Worm (Caenorhabditis elegans) whole organism, L1 larva: ENCODE results near the gene K09F6.6.

Experiments used
- C16A3.4 ChIP-seq: fragments of 150-350 bp; optimal IDR thresholded peaks from 2 replicates; lab custom pipeline; 2014; ENCODE audit warnings: missing biosample characterization, missing genetic modification characterization
- C34B4.2 ChIP-seq: sonication (generic microtip); optimal IDR thresholded peaks from 2 replicates; lab custom pipeline; 2017; ENCODE audit warnings: mild to moderate bottlenecking, missing genetic modification characterization, missing compliant biosample characterization
- F16B12.6 ChIP-seq: fragments of 150-350 bp; optimal IDR thresholded peaks from 2 replicates; lab custom pipeline; 2014; ENCODE audit warnings: missing biosample characterization, missing genetic modification characterization
- Y116A8C.19 ChIP-seq: sonication (generic microtip); optimal IDR thresholded peaks from 2 replicates; lab custom pipeline; 2016; ENCODE audit warnings: missing compliant biosample characterization, missing genetic modification characterization, borderline replicate concordance
- alr-1 ChIP-seq: fragments of 200-800 bp; sonication (Bioruptor generic); optimal IDR thresholded peaks from 2 replicates; lab custom pipeline; 2018; ENCODE audit warnings: borderline replicate concordance, mild to moderate bottlenecking, missing genetic modification characterization, missing compliant biosample characterization
- aly-2 ChIP-seq: fragments of 150-350 bp; optimal IDR thresholded peaks from 2 replicates; lab custom pipeline; 2014; ENCODE audit warnings: missing biosample characterization, missing genetic modification characterization
- ceh-82 ChIP-seq, 3 experiments: fragments of 150-350 bp in 1 of 3; sonication (generic microtip) in 2 of 3; optimal IDR thresholded peaks; 2 replicates each; lab custom pipeline; 2014 to 2017; ENCODE audit warnings: missing biosample characterization in 3 of 3, missing genetic modification characterization in 3 of 3
- ceh-88 ChIP-seq: fragments of 200-800 bp; sonication (Bioruptor generic); IDR thresholded peaks from 2 replicates; pipeline ENCODE4 v1.3.6; 2022; ENCODE audit warnings: missing genetic modification characterization, missing compliant biosample characterization
- ces-1 ChIP-seq: fragments of 150-350 bp; optimal IDR thresholded peaks from 2 replicates; lab custom pipeline; 2014; ENCODE audit warnings: missing biosample characterization, missing genetic modification reagents, missing genetic modification characterization
- efl-1 ChIP-seq, 4 experiments: fragments of 150-350 bp; optimal IDR thresholded peaks in 3 of 4; peaks in 1 of 4; 1 replicate in 1 of 4; 2 replicates in 3 of 4; lab custom pipeline; 2014; ENCODE audit warnings: missing biosample characterization in 2 of 4, missing genetic modification characterization in 2 of 4, missing genetic modification reagents in 2 of 4
- egl-13 ChIP-seq: sonication (generic microtip); optimal IDR thresholded peaks from 2 replicates; lab custom pipeline; 2016; ENCODE audit warnings: missing genotype, missing genetic modification reagents, missing genetic modification characterization, missing compliant biosample characterization
- egl-27 ChIP-seq, 2 experiments: fragments of 150-350 bp in 1 of 2; sonication (generic microtip); optimal IDR thresholded peaks; 3 replicates each; lab custom pipeline; 2017 to 2018; ENCODE audit warnings: missing biosample characterization in 2 of 2, missing genetic modification characterization in 2 of 2, missing genetic modification reagents in 2 of 2
- elt-2 ChIP-seq: sonication (generic microtip); optimal IDR thresholded peaks from 2 replicates; lab custom pipeline; 2016; ENCODE audit warnings: missing genetic modification characterization, mild to moderate bottlenecking, inconsistent platforms, missing compliant biosample characterization, missing genetic modification reagents
- ets-5 ChIP-seq: fragments of 200-800 bp; sonication (Bioruptor generic); IDR thresholded peaks from 2 replicates; pipeline ENCODE4 v1.3.6; 2022; ENCODE audit warnings: missing genetic modification characterization, missing compliant biosample characterization
- hlh-17 ChIP-seq: fragments of 200-800 bp; sonication (Bioruptor generic); optimal IDR thresholded peaks from 2 replicates; lab custom pipeline; 2018; ENCODE audit warnings: missing genetic modification characterization, mild to moderate bottlenecking, missing compliant biosample characterization, moderate library complexity, borderline replicate concordance
- irx-1 ChIP-seq: sonication (generic microtip); optimal IDR thresholded peaks from 2 replicates; lab custom pipeline; 2016; ENCODE audit warnings: missing genetic modification characterization, missing compliant biosample characterization
- isw-1 ChIP-seq: fragments of 200-800 bp; sonication (Bioruptor generic); IDR thresholded peaks from 2 replicates; pipeline ENCODE4 v1.3.6; 2022; ENCODE audit warnings: missing genetic modification characterization, missing compliant biosample characterization
- lsy-2 ChIP-seq, 2 experiments: fragments of 150-350 bp; optimal IDR thresholded peaks; 2 replicates each; lab custom pipeline; 2014; ENCODE audit warnings: missing biosample characterization in 2 of 2, missing genetic modification characterization in 2 of 2
- nhr-19 ChIP-seq: fragments of 200-800 bp; sonication (Bioruptor generic); conservative IDR thresholded peaks from 2 replicates; pipeline ENCODE4 v1.3.6; 2022; ENCODE audit warnings: missing genetic modification characterization, missing compliant biosample characterization
- nhr-71 ChIP-seq: sonication (generic microtip); optimal IDR thresholded peaks from 2 replicates; lab custom pipeline; 2016; ENCODE audit warnings: mild to moderate bottlenecking, missing genetic modification characterization, moderate library complexity, missing compliant biosample characterization
- pqm-1 ChIP-seq: sonication (generic microtip); optimal IDR thresholded peaks from 3 replicates; lab custom pipeline; 2017; ENCODE audit warnings: missing biosample characterization, missing genetic modification characterization
- snpc-4 ChIP-seq: fragments of 150-350 bp; optimal IDR thresholded peaks from 2 replicates; lab custom pipeline; 2014; ENCODE audit warnings: missing biosample characterization, missing genetic modification characterization
- sox-4 ChIP-seq: sonication (generic microtip); optimal IDR thresholded peaks from 2 replicates; lab custom pipeline; 2016; ENCODE audit warnings: missing genetic modification characterization, missing compliant biosample characterization
- tlp-1 ChIP-seq: fragments of 150-350 bp; optimal IDR thresholded peaks from 2 replicates; lab custom pipeline; 2014; ENCODE audit warnings: missing biosample characterization, missing genetic modification characterization
- unc-30 ChIP-seq: sonication (generic microtip); optimal IDR thresholded peaks from 2 replicates; lab custom pipeline; 2017; ENCODE audit warnings: missing biosample characterization, missing genetic modification characterization
- unc-62 ChIP-seq: fragments of 150-350 bp; optimal IDR thresholded peaks from 2 replicates; lab custom pipeline; 2014; ENCODE audit warnings: missing biosample characterization, missing genetic modification reagents, missing genetic modification characterization
- unc-86 ChIP-seq: sonication (generic microtip); optimal IDR thresholded peaks from 2 replicates; lab custom pipeline; 2016; ENCODE audit warnings: missing genetic modification characterization, missing compliant biosample characterization
- unc-98 ChIP-seq: fragments of 200-800 bp; sonication (Bioruptor generic); IDR thresholded peaks from 2 replicates; pipeline ENCODE4 v1.3.6; 2022; ENCODE audit warnings: missing genetic modification characterization, missing compliant biosample characterization
- vab-15 ChIP-seq: sonication (generic microtip); optimal IDR thresholded peaks from 2 replicates; lab custom pipeline; 2017; ENCODE audit warnings: missing genotype, mild to moderate bottlenecking, missing genetic modification characterization, missing compliant biosample characterization
- ztf-4 ChIP-seq: fragments of 150-350 bp; optimal IDR thresholded peaks from 2 replicates; lab custom pipeline; 2014; ENCODE audit warnings: missing biosample characterization, missing genetic modification characterization

The K09F6.6 gene

ce11 chrII:2279263-2279662 is at the start of gene K09F6.6:
TSS of gene K09F6.6 (minus strand) at chrII:2279305.
- TF ChIP-seq ceh-82 (tag; optimal IDR thresholded peaks at IDR 0.05; lab: Kevin White, UChicago) (no peak), ets-5 (no peak), irx-1 (no peak), nhr-71 (no peak), unc-62 (GFP tag; lab: Kevin White, UChicago) (no peak), lsy-2 (tag; optimal IDR thresholded peaks at IDR 0.05; lab: Kevin White, UChicago) (no peak), egl-27 (tag; optimal IDR thresholded peaks at IDR 0.05; lab: Kevin White, UChicago) (no peak), nhr-19 (GFP tag; lab: Robert Waterston, UW) (no peak), aly-2 (tag; lab: Kevin White, UChicago) (no peak), elt-2 (tag; lab: Kevin White, UChicago) (no peak), ceh-88 (no peak), tlp-1 (no peak), unc-98 (GFP tag; lab: Robert Waterston, UW) (no peak), unc-30 (tag; lab: Kevin White, UChicago) (no peak), Y116A8C.19 (tag; lab: Kevin White, UChicago) (no peak), pqm-1 (tag; lab: Kevin White, UChicago) (no peak), sox-4 (tag; lab: Kevin White, UChicago) (no peak), egl-13 (tag; lab: Kevin White, UChicago) (no peak), C34B4.2 (tag; lab: Kevin White, UChicago) (no peak), isw-1 (GFP tag; lab: Robert Waterston, UW) (no peak)

ce11 chrII:2324956-2325355 is 45.9 kb upstream of the K09F6.6 start, which contains the start of gene ZK1240.11:
TSS of gene ZK1240.11 (plus strand) at chrII:2325256.
- TF ChIP-seq efl-1 (optimal IDR thresholded peaks at IDR 0.05; lab: Kevin White, UChicago), result no peak
- peak in 1 of 2 experiments; percentile 25 for TF ChIP-seq efl-1 (GFP tag; optimal IDR thresholded peaks at IDR 0.05 in 1 of 2; lab: Kevin White, UChicago)
- no peak for TF ChIP-seq vab-15

- TF ChIP-seq ces-1 (GFP tag; lab: Kevin White, UChicago), result no peak
- peak; percentile 49 for TF ChIP-seq pqm-1 (tag; lab: Kevin White, UChicago)
- peak; percentile 74 for TF ChIP-seq elt-2 (tag; lab: Kevin White, UChicago)
- TF ChIP-seq snpc-4 (tag; lab: Kevin White, UChicago), result no peak
- no peak for TF ChIP-seq F16B12.6
Measured at ce11 chrII:2322857-2323518, 43.9 kb upstream of the K09F6.6 start, which contains the start of the genes ZK1240.6 and ZK1240.2. TSS of gene ZK1240.6 (minus strand) at chrII:2322907. TSS of gene ZK1240.2 (plus strand) at chrII:2323376.

- no peak for TF ChIP-seq hlh-17 (GFP tag; lab: Kevin White, UChicago)
- no peak for TF ChIP-seq ces-1 (GFP tag; lab: Kevin White, UChicago)
- TF ChIP-seq elt-2 (tag; lab: Kevin White, UChicago), result peak; percentile 30
- no peak for TF ChIP-seq unc-86 (tag; lab: Kevin White, UChicago)
- no peak for TF ChIP-seq egl-13 (tag; lab: Kevin White, UChicago)
Measured at ce11 chrII:2320097-2320496, 41.0 kb upstream of the K09F6.6 start, which contains the start of gene ZK1240.3. TSS of gene ZK1240.3 (plus strand) at chrII:2320334.

- TF ChIP-seq C16A3.4 (tag; lab: Kevin White, UChicago) (no peak), pqm-1 (tag; lab: Kevin White, UChicago) (no peak), elt-2 (tag; lab: Kevin White, UChicago) (peak; percentile 35), efl-1 (optimal IDR thresholded peaks at IDR 0.05; lab: Kevin White, UChicago) (no peak), efl-1 (GFP tag; optimal IDR thresholded peaks at IDR 0.05 in 1 of 2; lab: Kevin White, UChicago) (peak in 1 of 2 experiments; percentile 79), ztf-4 (tag; lab: Kevin White, UChicago) (no peak), alr-1 (tag; lab: Kevin White, UChicago) (no peak)
Measured at ce11 chrII:2317883-2318357, 38.8 kb upstream of the K09F6.6 start, which contains the start of the genes ZK1240.5 and ZK1240.9. TSS of gene ZK1240.5 (minus strand) at chrII:2317933. TSS of gene ZK1240.9 (plus strand) at chrII:2318189.
